Worm (Caenorhabditis elegans) whole organism, L2 larva: ENCODE results near the gene Y49F6C.2.

ENCODE experiments used
- ama-1 ChIP-seq: fragments of 150-350 bp; optimal IDR thresholded peaks from 2 replicates; lab custom pipeline; 2018; ENCODE audit warnings: inconsistent platforms
- ceh-16 ChIP-seq: fragments of 150-350 bp; optimal IDR thresholded peaks from 2 replicates; lab custom pipeline; 2014; ENCODE audit warnings: missing biosample characterization, missing genetic modification characterization
- ceh-82 ChIP-seq: fragments of 150-350 bp; optimal IDR thresholded peaks from 2 replicates; lab custom pipeline; 2014; ENCODE audit warnings: missing biosample characterization, missing genetic modification characterization
- dmd-4 ChIP-seq: sonication (generic microtip); optimal IDR thresholded peaks from 2 replicates; lab custom pipeline; 2017; ENCODE audit warnings: missing biosample characterization, missing genetic modification characterization
- lin-13 ChIP-seq: fragments of 150-350 bp; optimal IDR thresholded peaks from 2 replicates; lab custom pipeline; 2014; ENCODE audit warnings: missing biosample characterization, missing genetic modification reagents, missing genetic modification characterization
- lsy-2 ChIP-seq, 2 experiments: fragments of 150-350 bp in 1 of 2; sonication (generic microtip) in 1 of 2; optimal IDR thresholded peaks; 2 replicates each; lab custom pipeline; 2014 to 2017; ENCODE audit warnings: missing biosample characterization in 2 of 2, missing genetic modification characterization in 2 of 2
- mdl-1 ChIP-seq, 2 experiments: fragments of 150-350 bp in 1 of 2; sonication (generic microtip) in 1 of 2; optimal IDR thresholded peaks; 2 replicates each; lab custom pipeline; 2017; ENCODE audit warnings: missing biosample characterization in 2 of 2, missing genetic modification characterization in 2 of 2
- nhr-11 ChIP-seq: fragments of 150-350 bp; optimal IDR thresholded peaks from 2 replicates; lab custom pipeline; 2014; ENCODE audit warnings: missing biosample characterization, missing genetic modification characterization
- nhr-12 ChIP-seq: fragments of 150-350 bp; optimal IDR thresholded peaks from 2 replicates; lab custom pipeline; 2014; ENCODE audit warnings: missing biosample characterization, missing genetic modification characterization
- snpc-4 ChIP-seq: fragments of 150-350 bp; optimal IDR thresholded peaks from 2 replicates; lab custom pipeline; 2014; ENCODE audit warnings: missing biosample characterization, missing genetic modification characterization
- unc-39 ChIP-seq: fragments of 150-350 bp; optimal IDR thresholded peaks from 2 replicates; lab custom pipeline; 2014; ENCODE audit warnings: missing biosample characterization, missing genetic modification characterization
- unc-62 ChIP-seq: fragments of 150-350 bp; optimal IDR thresholded peaks from 2 replicates; lab custom pipeline; 2014; ENCODE audit warnings: missing biosample characterization, missing genetic modification reagents, missing genetic modification characterization
- ztf-11 ChIP-seq: sonication (generic microtip); optimal IDR thresholded peaks from 2 replicates; lab custom pipeline; 2017; ENCODE audit warnings: missing biosample characterization, missing genetic modification characterization

DNA sequence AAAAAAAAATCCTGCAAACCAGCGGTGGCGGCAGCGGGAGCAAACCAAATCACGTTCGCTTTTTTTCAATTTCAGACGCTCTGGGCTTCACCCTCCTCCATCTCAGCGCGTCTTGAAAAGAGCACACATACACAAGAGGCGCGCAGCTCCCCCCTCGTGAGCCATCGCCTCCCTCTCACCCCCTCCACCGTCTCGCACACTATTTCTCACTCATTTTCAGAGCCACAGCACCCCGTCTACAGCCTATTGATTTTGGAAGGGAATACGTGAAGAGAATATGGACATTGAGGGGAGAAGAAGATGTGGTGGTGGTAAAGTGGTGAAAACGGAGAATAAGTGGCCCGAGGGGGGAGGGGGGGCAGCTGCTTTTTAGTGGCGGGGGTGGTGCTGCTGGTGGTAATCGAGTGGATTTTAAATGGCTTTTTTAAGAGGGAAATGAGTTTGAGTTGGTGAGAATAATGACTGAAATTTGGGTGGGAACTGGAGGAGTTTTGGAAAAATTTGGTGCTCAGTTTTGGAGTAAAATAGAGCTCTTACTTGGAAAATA lies 49.9 kb downstream of the Y49F6C.2 start:
- TF ChIP-seq ztf-11 (no peak), nhr-11 (tag; lab: Kevin White, UChicago) (no peak), unc-39 (tag; lab: Kevin White, UChicago) (no peak), ceh-16 (no peak), unc-62 (GFP tag; lab: Kevin White, UChicago) (no peak), ama-1 (lab: Kevin White, UChicago) (no peak), ceh-82 (tag; lab: Kevin White, UChicago) (no peak), dmd-4 (tag; lab: Kevin White, UChicago) (no peak), lin-13 (GFP tag; lab: Kevin White, UChicago) (peak; percentile 17), lsy-2 (tag; optimal IDR thresholded peaks at IDR 0.05; lab: Kevin White, UChicago) (peak in 1 of 2 experiments; percentile 49), mdl-1 (tag; optimal IDR thresholded peaks at IDR 0.05; lab: Kevin White, UChicago) (peak in 1 of 2 experiments; percentile 51), snpc-4 (tag; lab: Kevin White, UChicago) (peak; percentile 12), nhr-12 (tag; lab: Kevin White, UChicago) (no peak)
